Fruit fly (Drosophila melanogaster) whole organism: ENCODE results near the gene CG17344.

Experiments
- psq ChIP-seq: fragments of >200 bp; optimal IDR thresholded peaks from 2 replicates; lab custom pipeline; 2017
- usp ChIP-seq: fragments of >200 bp; optimal IDR thresholded peaks from 2 replicates; lab custom pipeline; 2017; ENCODE audit warnings: missing biosample characterization, missing genetic modification characterization, mixed read lengths

DNA sequence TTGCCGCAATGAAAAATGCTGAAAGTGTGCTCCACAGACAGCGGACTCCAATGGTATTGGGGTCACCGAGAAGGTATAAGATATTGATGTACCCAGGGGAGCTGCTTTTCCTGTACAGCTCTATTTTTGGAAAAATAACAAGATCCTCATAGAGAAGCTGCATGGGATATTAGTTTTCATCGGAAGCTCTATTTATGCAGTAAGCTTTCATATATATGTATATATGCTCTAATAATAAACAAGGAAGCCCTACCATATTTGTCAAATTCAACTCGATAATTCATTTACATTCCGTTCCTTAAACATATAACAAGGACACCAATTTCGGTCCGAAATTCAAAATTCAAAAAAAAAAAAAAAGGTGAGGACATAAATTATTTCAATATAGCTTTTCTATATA, at the start of gene CG17344, which contains the start of gene CG43731:
- TF ChIP-seq usp (GFP tag; lab: Kevin White, UChicago) (no peak), psq (no peak)
